Worm (Caenorhabditis elegans) whole organism, L4 larva: ENCODE results near the gene orai-1.

ENCODE experiments used
- F10B5.3 ChIP-seq: sonication (generic microtip); optimal IDR thresholded peaks from 2 replicates; lab custom pipeline; 2016; ENCODE audit warnings: mild to moderate bottlenecking, missing genetic modification characterization, missing compliant biosample characterization
- F37D6.2 ChIP-seq: sonication (generic microtip); optimal IDR thresholded peaks from 2 replicates; lab custom pipeline; 2016; ENCODE audit warnings: mild to moderate bottlenecking, missing genetic modification characterization, missing compliant biosample characterization
- F49E8.2 ChIP-seq: sonication (generic microtip); optimal IDR thresholded peaks from 2 replicates; lab custom pipeline; 2016; ENCODE audit warnings: missing compliant biosample characterization, mild to moderate bottlenecking, missing genetic modification characterization, borderline replicate concordance
- Y5F2A.4 ChIP-seq: fragments of 200-800 bp; sonication (Bioruptor generic); optimal IDR thresholded peaks from 2 replicates; lab custom pipeline; 2018; ENCODE audit warnings: mild to moderate bottlenecking, missing genetic modification characterization, missing compliant biosample characterization
- ZK337.2 ChIP-seq: fragments of 200-800 bp; sonication (Bioruptor generic); IDR thresholded peaks from 2 replicates; pipeline ENCODE4 v1.3.6; 2022; ENCODE audit warnings: missing genetic modification reagents, missing genetic modification characterization, missing compliant biosample characterization
- aha-1 ChIP-seq: fragments of 150-350 bp; peaks from one replicate; lab custom pipeline; 2014; ENCODE audit warnings: missing biosample characterization, missing genetic modification characterization
- ama-1 ChIP-seq: fragments of 150-350 bp; optimal IDR thresholded peaks from 2 replicates; lab custom pipeline; 2014; ENCODE audit warnings: inconsistent platforms, mixed read lengths
- attf-4 ChIP-seq: sonication (generic microtip); optimal IDR thresholded peaks from 3 replicates; lab custom pipeline; 2017; ENCODE audit warnings: missing biosample characterization, missing genetic modification characterization
- ceh-20 ChIP-seq: fragments of 200-800 bp; sonication (Bioruptor generic); IDR thresholded peaks from 2 replicates; pipeline ENCODE4 v1.3.6; 2022; ENCODE audit warnings: missing genetic modification reagents, missing genetic modification characterization, missing compliant biosample characterization
- ceh-44 ChIP-seq: fragments of 200-800 bp; sonication (Bioruptor generic); IDR thresholded peaks from 2 replicates; pipeline ENCODE4 v1.3.6; 2022; ENCODE audit warnings: missing genetic modification reagents, missing genetic modification characterization, missing compliant biosample characterization
- ceh-62 ChIP-seq: sonication (generic microtip); optimal IDR thresholded peaks from 2 replicates; lab custom pipeline; 2017; ENCODE audit warnings: missing biosample characterization, missing genetic modification characterization
- ces-1 ChIP-seq: fragments of 150-350 bp; sonication (generic microtip); optimal IDR thresholded peaks from 4 replicates; lab custom pipeline; 2014; ENCODE audit warnings: missing biosample characterization, missing genetic modification reagents, missing genetic modification characterization
- daf-16 ChIP-seq, 3 experiments: sonication (generic microtip); optimal IDR thresholded peaks; 2 replicates each; lab custom pipeline; 2016 to 2017; ENCODE audit warnings: missing genetic modification characterization in 3 of 3, missing genetic modification reagents in 3 of 3, mild to moderate bottlenecking in 2 of 3, missing compliant biosample characterization in 2 of 3, missing biosample characterization in 1 of 3, moderate library complexity in 1 of 3
- daf-8 ChIP-seq: fragments of 200-800 bp; sonication (Bioruptor generic); IDR thresholded peaks from 2 replicates; pipeline ENCODE4 v1.3.6; 2022; ENCODE audit warnings: missing genetic modification characterization, missing compliant biosample characterization
- dmd-6 ChIP-seq: fragments of 200-800 bp; sonication (Bioruptor generic); IDR thresholded peaks from 2 replicates; pipeline ENCODE4 v1.3.6; 2022; ENCODE audit warnings: missing genetic modification reagents, missing genetic modification characterization, missing compliant biosample characterization
- dmd-8 ChIP-seq: fragments of 200-800 bp; sonication (Bioruptor generic); IDR thresholded peaks from 2 replicates; pipeline ENCODE4 v1.3.6; 2022; ENCODE audit warnings: missing genetic modification characterization, missing compliant biosample characterization
- dmd-9 ChIP-seq: fragments of 200-800 bp; sonication (Bioruptor generic); IDR thresholded peaks from 2 replicates; pipeline ENCODE4 v1.3.6; 2022; ENCODE audit warnings: missing genetic modification reagents, missing genetic modification characterization, missing compliant biosample characterization
- dpl-1 ChIP-seq: fragments of 150-350 bp; optimal IDR thresholded peaks from 2 replicates; lab custom pipeline; 2014; ENCODE audit warnings: missing biosample characterization, missing genetic modification reagents, missing genetic modification characterization
- hlh-11 ChIP-seq: fragments of 200-800 bp; sonication (Bioruptor generic); optimal IDR thresholded peaks from 2 replicates; lab custom pipeline; 2018; ENCODE audit warnings: mild to moderate bottlenecking, missing genetic modification characterization, missing compliant biosample characterization
- lin-15B ChIP-seq: fragments of 150-350 bp; sonication (generic microtip); optimal IDR thresholded peaks from 3 replicates; lab custom pipeline; 2014; ENCODE audit warnings: missing biosample characterization, missing genetic modification characterization
- lin-38 ChIP-seq: fragments of 200-800 bp; sonication (Bioruptor generic); IDR thresholded peaks from 2 replicates; pipeline ENCODE4 v1.3.6; 2022; ENCODE audit warnings: missing genetic modification reagents, missing genetic modification characterization, missing compliant biosample characterization
- lin-39 ChIP-seq: fragments of 150-350 bp; optimal IDR thresholded peaks from 2 replicates; lab custom pipeline; 2014; ENCODE audit warnings: missing biosample characterization, missing genetic modification reagents, missing genetic modification characterization
- lir-3 ChIP-seq: sonication (generic microtip); optimal IDR thresholded peaks from 2 replicates; lab custom pipeline; 2016; ENCODE audit warnings: mild to moderate bottlenecking, missing genetic modification characterization, missing compliant biosample characterization
- madf-5 ChIP-seq, 2 experiments: fragments of 200-800 bp; sonication (Bioruptor generic); IDR thresholded peaks; 2 replicates each; pipeline ENCODE4 v1.3.6; 2022; ENCODE audit warnings: missing compliant biosample characterization in 2 of 2, missing genetic modification characterization in 2 of 2
- mdl-1 ChIP-seq, 2 experiments: fragments of 150-350 bp in 1 of 2; sonication (generic microtip) in 1 of 2; optimal IDR thresholded peaks; 2 replicates each; lab custom pipeline; 2014 to 2017; ENCODE audit warnings: missing biosample characterization in 2 of 2, missing genetic modification characterization in 2 of 2
- mxl-2 ChIP-seq: fragments of 200-800 bp; sonication (Bioruptor generic); conservative IDR thresholded peaks from 2 replicates; pipeline ENCODE4 v1.3.6; 2022; ENCODE audit warnings: missing genetic modification reagents, missing genetic modification characterization, missing compliant biosample characterization
- nhr-237 ChIP-seq: sonication (generic microtip); optimal IDR thresholded peaks from 2 replicates; lab custom pipeline; 2017; ENCODE audit warnings: missing biosample characterization, missing genetic modification characterization
- nhr-25 ChIP-seq: sonication (generic microtip); optimal IDR thresholded peaks from 2 replicates; lab custom pipeline; 2017; ENCODE audit warnings: missing genetic modification characterization, mild to moderate bottlenecking, missing compliant biosample characterization, antibody characterized with exemption, moderate library complexity, borderline replicate concordance; ENCODE audit not compliant: insufficient read depth
- nhr-28 ChIP-seq: fragments of 150-350 bp; optimal IDR thresholded peaks from 2 replicates; lab custom pipeline; 2014; ENCODE audit warnings: missing biosample characterization, missing genetic modification characterization
- nhr-42 ChIP-seq: fragments of 200-800 bp; sonication (Bioruptor generic); IDR thresholded peaks from 2 replicates; pipeline ENCODE4 v1.3.6; 2022; ENCODE audit warnings: missing genetic modification characterization, missing compliant biosample characterization
- nhr-77 ChIP-seq: fragments of 150-350 bp; optimal IDR thresholded peaks from 2 replicates; lab custom pipeline; 2014; ENCODE audit warnings: missing biosample characterization, missing genetic modification characterization
- pha-4 ChIP-seq, 2 experiments: fragments of 150-350 bp in 1 of 2; fragments of 200-800 bp in 1 of 2; sonication (Bioruptor generic) in 1 of 2; IDR thresholded peaks in 1 of 2; optimal IDR thresholded peaks in 1 of 2; 2 replicates each; pipeline versions ENCODE4 v1.3.6 to Lab custom; 2014 to 2022; ENCODE audit warnings: missing genetic modification characterization in 2 of 2, missing genetic modification reagents in 2 of 2, missing biosample characterization in 1 of 2, missing compliant biosample characterization in 1 of 2
- pqm-1 ChIP-seq: sonication (generic microtip); optimal IDR thresholded peaks from 2 replicates; lab custom pipeline; 2017; ENCODE audit warnings: missing biosample characterization, missing genetic modification characterization
- rbr-2 ChIP-seq: sonication (generic microtip); optimal IDR thresholded peaks from 2 replicates; lab custom pipeline; 2016; ENCODE audit warnings: missing genotype, missing genetic modification characterization, missing compliant biosample characterization
- sdz-12 ChIP-seq: fragments of 200-800 bp; sonication (Bioruptor generic); optimal IDR thresholded peaks from 2 replicates; lab custom pipeline; 2018; ENCODE audit warnings: mild to moderate bottlenecking, missing genetic modification characterization, missing compliant biosample characterization
- set-16 ChIP-seq: fragments of 200-800 bp; sonication (Bioruptor generic); IDR thresholded peaks from 2 replicates; pipeline ENCODE4 v1.3.6; 2022; ENCODE audit warnings: missing genetic modification reagents, missing genetic modification characterization, missing compliant biosample characterization
- skn-1 ChIP-seq: fragments of 150-350 bp; optimal IDR thresholded peaks from 2 replicates; lab custom pipeline; 2014; ENCODE audit warnings: missing biosample characterization, missing genetic modification characterization
- snpc-1.2 ChIP-seq: fragments of 200-800 bp; sonication (Bioruptor generic); IDR thresholded peaks from 2 replicates; pipeline ENCODE4 v1.3.6; 2022; ENCODE audit warnings: missing genetic modification reagents, missing genetic modification characterization, missing compliant biosample characterization
- tra-1 ChIP-seq: fragments of 200-800 bp; sonication (Bioruptor generic); IDR thresholded peaks from 2 replicates; pipeline ENCODE4 v1.3.6; 2022; ENCODE audit warnings: missing genetic modification reagents, missing genetic modification characterization, missing compliant biosample characterization
- unc-62 ChIP-seq, 3 experiments: fragments of 150-350 bp in 1 of 3; sonication (generic microtip); optimal IDR thresholded peaks in 2 of 3; peaks in 1 of 3; 1 replicate in 1 of 3; 2 replicates in 2 of 3; lab custom pipeline; 2014 to 2017; ENCODE audit warnings: missing biosample characterization in 3 of 3, missing genetic modification characterization in 3 of 3, missing genetic modification reagents in 3 of 3, missing genotype in 1 of 3
- vab-7 ChIP-seq: fragments of 200-800 bp; sonication (Bioruptor generic); IDR thresholded peaks from 2 replicates; pipeline ENCODE4 v1.3.6; 2022; ENCODE audit warnings: missing genetic modification reagents, missing genetic modification characterization, missing compliant biosample characterization
- zfp-2 ChIP-seq: sonication (generic microtip); optimal IDR thresholded peaks from 2 replicates; lab custom pipeline; 2016; ENCODE audit warnings: mild to moderate bottlenecking, missing genetic modification characterization, missing compliant biosample characterization

The orai-1 gene

DNA sequence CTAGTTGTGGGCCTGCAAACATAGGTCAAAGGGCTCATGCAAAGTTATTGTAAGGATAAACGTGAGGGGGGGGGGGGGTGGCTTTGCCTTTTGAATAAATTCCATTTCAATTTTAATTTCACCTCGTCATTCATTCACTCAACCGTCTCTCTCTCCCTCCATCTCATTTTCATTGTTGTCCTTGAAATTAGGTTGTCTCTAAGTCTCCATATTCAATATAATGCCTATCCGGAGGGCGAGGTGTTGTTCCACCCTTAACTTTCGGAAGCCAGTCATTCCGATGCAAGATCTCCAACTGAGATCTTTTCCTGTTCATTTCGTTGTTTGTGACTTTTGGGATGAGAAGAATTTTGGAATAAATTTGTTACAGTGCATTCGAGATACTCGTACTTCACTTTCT lies 10.7 kb downstream of the orai-1 start:
- TF ChIP-seq hlh-11 (tag; lab: Kevin White, UChicago) (no peak), pqm-1 (tag; lab: Kevin White, UChicago) (no peak), unc-62 (GFP tag; optimal IDR thresholded peaks at IDR 0.05 in 1 of 2; lab: Kevin White, UChicago) (peak in 1 of 2 experiments; percentile 76), unc-62 (tag; optimal IDR thresholded peaks at IDR 0.05; lab: Kevin White, UChicago) (no peak), nhr-25 (tag; lab: Kevin White, UChicago) (peak; percentile 23), aha-1 (peak; percentile 1)

DNA sequence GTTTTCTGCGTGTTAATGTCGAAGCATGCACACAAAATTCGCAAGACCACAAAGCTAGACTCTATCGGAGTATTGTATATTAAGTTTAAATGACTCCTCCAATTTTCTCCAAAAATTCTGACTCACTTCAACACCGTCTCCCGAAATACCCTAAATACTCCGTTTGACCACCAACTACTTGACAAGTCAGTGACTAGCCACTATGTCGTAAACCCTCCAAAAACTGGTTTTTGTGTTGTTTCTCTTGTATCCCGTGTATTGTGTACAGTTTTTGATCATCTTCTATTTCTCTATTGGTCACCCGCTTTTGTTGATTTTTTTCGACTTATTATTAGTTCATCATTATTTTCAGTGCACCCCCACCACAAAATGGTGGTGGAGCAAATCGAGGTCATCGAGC lies 11.8 kb downstream of the orai-1 start, which contains the start of gene C09F5.1:
Gene C09F5.1, plus strand, starts transcription at position 353 of the 400 bp plus-strand sequence.
- TF ChIP-seq ZK337.2 (GFP tag; lab: Robert Waterston, UW) (no peak), daf-16 (GFP tag; optimal IDR thresholded peaks at IDR 0.05; lab: Kevin White, UChicago) (no peak), daf-16 (tag; optimal IDR thresholded peaks at IDR 0.05; lab: Kevin White, UChicago) (no peak), ceh-44 (GFP tag; lab: Robert Waterston, UW) (no peak), pha-4 (GFP tag; IDR thresholded peaks at IDR 0.05; lab: Robert Waterston, UW) (no peak), pha-4 (tag; optimal IDR thresholded peaks at IDR 0.05; lab: Kevin White, UChicago) (no peak), lin-38 (GFP tag; lab: Robert Waterston, UW) (no peak), nhr-28 (tag; lab: Kevin White, UChicago) (peak; percentile 50)

DNA sequence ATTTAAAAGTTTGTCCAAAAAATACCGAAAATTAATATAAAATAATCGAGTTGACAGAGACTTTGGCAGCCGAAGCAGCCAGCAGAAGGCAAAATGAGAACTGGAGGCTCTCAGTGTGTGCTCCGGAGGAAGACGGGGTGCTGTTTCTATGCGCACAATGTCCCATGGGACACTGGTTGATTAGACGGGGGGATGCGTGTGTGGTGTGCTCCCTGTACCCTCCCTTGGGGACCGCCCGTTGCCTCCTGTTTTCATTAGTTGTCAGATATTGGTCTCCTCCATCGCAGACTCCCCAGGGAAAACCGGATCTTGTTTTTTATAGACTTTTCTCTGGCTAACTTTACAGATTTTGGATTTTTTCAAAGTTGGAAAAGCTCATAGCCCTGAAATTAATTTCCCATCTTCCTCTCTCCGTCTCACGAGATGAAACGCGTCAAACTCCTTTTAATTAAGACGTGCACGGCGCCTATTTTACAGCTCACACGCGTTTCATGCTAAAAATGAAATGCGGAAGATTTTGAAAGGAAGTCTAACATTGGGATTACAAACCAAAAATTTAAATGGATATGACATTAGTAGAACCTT lies 18.7 kb downstream of the orai-1 start, which contains the start of gene C09F5.3:
Gene C09F5.3, minus strand, starts transcription at position 94 of the 585 bp plus-strand sequence.
- 0 out of 2 replicates have a peak, but pooled peaks have one; percentile 21 for TF ChIP-seq set-16 (GFP tag; lab: Robert Waterston, UW)
- TF ChIP-seq nhr-237 = no peak
- TF ChIP-seq ceh-20 = no peak
- no peak for TF ChIP-seq dmd-6 (GFP tag; lab: Robert Waterston, UW)
- TF ChIP-seq nhr-25 (tag; lab: Kevin White, UChicago) = no peak
- peak; percentile 66 for TF ChIP-seq aha-1
- 0 out of 2 replicates have a peak, but pooled peaks have one; percentile 20 for TF ChIP-seq vab-7 (GFP tag; lab: Robert Waterston, UW)

DNA sequence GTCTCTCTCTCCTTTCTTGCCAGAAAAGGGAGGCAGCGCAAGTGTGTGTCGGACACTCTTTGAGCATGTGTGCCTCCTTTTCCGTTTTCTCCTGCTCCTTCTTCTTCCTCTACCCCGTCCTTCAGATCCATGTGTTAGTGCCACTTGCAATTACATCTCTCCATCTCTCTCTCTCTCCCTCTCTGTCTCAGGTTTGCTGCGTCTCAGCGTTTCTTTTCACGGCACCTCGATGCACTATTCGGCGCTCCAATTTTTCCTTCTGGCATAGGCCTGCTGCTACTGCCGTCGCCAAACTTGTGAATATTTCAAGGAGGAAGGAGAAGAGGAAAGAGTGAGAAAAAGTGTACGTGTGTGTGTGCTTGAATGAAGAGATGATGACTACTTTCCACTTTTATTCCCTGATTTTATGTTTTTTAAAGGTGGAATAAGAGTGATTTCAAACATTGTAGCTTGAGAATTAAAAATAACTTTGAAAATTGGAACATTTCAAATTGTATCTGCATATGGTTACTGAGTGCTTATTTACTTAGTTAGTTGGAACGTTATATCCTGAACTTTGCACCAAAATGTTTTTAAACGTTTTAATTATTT lies 21.8 kb downstream of the orai-1 start, which contains the start of gene W02B3.3:
Gene W02B3.3, minus strand, starts transcription at position 131 of the 591 bp plus-strand sequence.
- TF ChIP-seq sdz-12 (GFP tag; lab: Kevin White, UChicago) = no peak
- no peak for TF ChIP-seq snpc-1.2 (GFP tag; lab: Robert Waterston, UW)
- TF ChIP-seq F37D6.2 = peak; percentile 47
- no peak for TF ChIP-seq nhr-42 (GFP tag; lab: Robert Waterston, UW)
- no peak for TF ChIP-seq zfp-2 (tag; lab: Kevin White, UChicago)
- no peak for TF ChIP-seq daf-8 (GFP tag; lab: Robert Waterston, UW)
- peak; percentile 78 for TF ChIP-seq rbr-2 (tag; lab: Kevin White, UChicago)
- TF ChIP-seq lin-15B (tag; lab: Kevin White, UChicago) = no peak
- TF ChIP-seq lir-3 = no peak
- no peak for TF ChIP-seq dmd-9 (GFP tag; lab: Robert Waterston, UW)
- no peak for TF ChIP-seq dmd-8
- TF ChIP-seq ces-1 = no peak
- no peak for TF ChIP-seq nhr-237
- TF ChIP-seq Y5F2A.4 (GFP tag; lab: Kevin White, UChicago) = no peak
- no peak for TF ChIP-seq nhr-25 (tag; lab: Kevin White, UChicago)
- peak; percentile 10 to 66 for TF ChIP-seq mdl-1 (tag; optimal IDR thresholded peaks at IDR 0.05; lab: Kevin White, UChicago)
- no peak for TF ChIP-seq F10B5.3 (tag; lab: Kevin White, UChicago)
- TF ChIP-seq nhr-77 (tag; lab: Kevin White, UChicago) = no peak
- TF ChIP-seq mxl-2 = no peak
- no peak for TF ChIP-seq lin-39 (tag; lab: Kevin White, UChicago)
- TF ChIP-seq madf-5 (GFP tag; IDR thresholded peaks at IDR 0.05; lab: Robert Waterston, UW) = no peak
- no peak for TF ChIP-seq ama-1
- TF ChIP-seq skn-1 (tag; lab: Kevin White, UChicago) = no peak
- TF ChIP-seq ceh-62 = no peak
- TF ChIP-seq attf-4 (tag; lab: Kevin White, UChicago) = no peak
- TF ChIP-seq hlh-11 (tag; lab: Kevin White, UChicago) = peak; percentile 31
- TF ChIP-seq dpl-1 (GFP tag; lab: Kevin White, UChicago) = no peak
- TF ChIP-seq tra-1 (GFP tag; lab: Robert Waterston, UW) = no peak
- no peak for TF ChIP-seq F49E8.2 (tag; lab: Kevin White, UChicago)
